Worm (Caenorhabditis elegans): ENCODE measurements around the gene clec-208.

The clec-208 gene

ce11 chrV:2067419-2067818, 30.3 kb upstream of the clec-208 start:
- TF ChIP-seq lin-13 (tag; optimal IDR thresholded peaks at IDR 0.05) (no peak), ceh-39 (tag; optimal IDR thresholded peaks at IDR 0.05) (no peak), snpc-4 (tag; optimal IDR thresholded peaks at IDR 0.05) (no peak), ztf-11 (tag; optimal IDR thresholded peaks at IDR 0.05) (no peak), ceh-83 (GFP tag; optimal IDR thresholded peaks at IDR 0.05) (no peak), unc-62 (GFP tag; optimal IDR thresholded peaks at IDR 0.05) (no peak), M03D4.4 (tag; optimal IDR thresholded peaks at IDR 0.05) (no peak), nhr-28 (tag; optimal IDR thresholded peaks at IDR 0.05) (no peak), nhr-2 (tag; optimal IDR thresholded peaks at IDR 0.05) (no peak), ham-2 (GFP tag; optimal IDR thresholded peaks at IDR 0.05) (no peak)

ce11 chrV:2067985-2068499, 29.7 kb upstream of the clec-208 start, which contains the start of gene lbp-9:
lbp-9 (plus strand) TSS chrV:2068449.
- TF ChIP-seq elt-3 (tag; optimal IDR thresholded peaks at IDR 0.05) (no peak), mab-5 (tag; optimal IDR thresholded peaks at IDR 0.05) (no peak), mep-1 (tag; optimal IDR thresholded peaks at IDR 0.05) (no peak), zip-8 (tag; optimal IDR thresholded peaks at IDR 0.05) (no peak), hlh-1 (tag; optimal IDR thresholded peaks at IDR 0.05) (no peak), ceh-43 (GFP tag; optimal IDR thresholded peaks at IDR 0.05) (no peak), ceh-83 (GFP tag; optimal IDR thresholded peaks at IDR 0.05) (no peak), elt-1 (tag; optimal IDR thresholded peaks at IDR 0.05; ENCODE audit: borderline replicate concordance, insufficient read depth) (no peak), flh-1 (GFP tag; optimal IDR thresholded peaks at IDR 0.05) (no peak), drap-1 (GFP tag; optimal IDR thresholded peaks at IDR 0.05) (no peak), unc-120 (tag; optimal IDR thresholded peaks at IDR 0.05; ENCODE audit: poor library complexity, severe bottlenecking) (no peak), nhr-237 (tag; optimal IDR thresholded peaks at IDR 0.05) (no peak), cnd-1 (tag; optimal IDR thresholded peaks at IDR 0.05) (no peak), lin-32 (GFP tag; optimal IDR thresholded peaks at IDR 0.05) (no peak), nhr-12 (tag; optimal IDR thresholded peaks at IDR 0.05) (no peak), lsy-2 (tag; optimal IDR thresholded peaks at IDR 0.05) (no peak), ztf-11 (tag; optimal IDR thresholded peaks at IDR 0.05) (no peak), pha-4 (tag; optimal IDR thresholded peaks at IDR 0.05) (no peak), mls-2 (tag; optimal IDR thresholded peaks at IDR 0.05) (no peak), lin-13 (tag; optimal IDR thresholded peaks at IDR 0.05) (no peak)

DNA sequence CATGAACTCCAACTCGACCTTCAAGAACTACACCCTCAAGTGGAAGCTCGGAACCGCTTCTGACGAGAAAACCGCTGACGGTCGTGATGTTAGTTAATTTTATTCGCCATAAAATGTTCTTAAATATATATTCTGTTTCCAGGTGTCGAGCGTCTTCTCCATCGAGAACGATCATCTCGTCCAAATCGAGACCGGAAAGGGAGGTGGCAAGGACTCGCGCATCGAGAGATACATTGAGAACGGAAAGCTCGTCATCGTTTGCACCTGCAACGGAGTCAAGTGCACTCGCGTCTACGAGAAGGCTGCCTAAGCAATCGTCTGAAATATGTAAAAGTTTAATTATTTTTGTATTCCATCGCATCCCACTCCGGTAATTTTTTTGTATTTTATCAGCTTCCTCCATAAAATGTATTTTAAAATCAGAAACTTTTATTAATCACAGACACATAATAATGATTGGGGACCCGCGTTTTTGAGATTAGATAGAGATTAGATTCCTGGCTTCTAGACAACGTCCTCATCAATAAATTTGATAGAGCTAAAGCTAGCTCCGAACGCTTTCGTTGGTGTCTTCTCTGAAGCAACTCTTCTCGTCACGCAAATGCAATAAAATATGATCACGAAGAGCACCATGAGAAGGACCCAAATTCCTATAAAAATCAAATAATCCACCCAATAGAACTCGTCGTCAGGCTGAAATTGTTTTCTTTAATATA, 28.9 kb upstream of the clec-208 start:
- TF ChIP-seq nhr-28 (tag; optimal IDR thresholded peaks at IDR 0.05), result no peak
- TF ChIP-seq snpc-4 (tag; optimal IDR thresholded peaks at IDR 0.05), result no peak
- no peak for TF ChIP-seq ham-2 (GFP tag; optimal IDR thresholded peaks at IDR 0.05)
- TF ChIP-seq nhr-237 (tag; optimal IDR thresholded peaks at IDR 0.05), result no peak
- TF ChIP-seq ceh-43 (GFP tag; optimal IDR thresholded peaks at IDR 0.05), result no peak

ce11 chrV:2072807-2073206, 24.9 kb upstream of the clec-208 start, which contains the start of gene Y40B10A.9:
Y40B10A.9 (minus strand) TSS chrV:2072907.
- no peak for TF ChIP-seq pha-4 (tag; optimal IDR thresholded peaks at IDR 0.05)
- TF ChIP-seq nhr-12 (tag; optimal IDR thresholded peaks at IDR 0.05), result no peak
- TF ChIP-seq elt-3 (tag; optimal IDR thresholded peaks at IDR 0.05), result no peak
- TF ChIP-seq nhr-76 (tag; optimal IDR thresholded peaks at IDR 0.05), result no peak
- no peak for TF ChIP-seq unc-62 (GFP tag; optimal IDR thresholded peaks at IDR 0.05)
- no peak for TF ChIP-seq flh-1 (GFP tag; optimal IDR thresholded peaks at IDR 0.05)
- TF ChIP-seq lin-13 (tag; optimal IDR thresholded peaks at IDR 0.05), result no peak
- TF ChIP-seq hlh-1 (tag; optimal IDR thresholded peaks at IDR 0.05), result no peak
- TF ChIP-seq unc-39 (tag; optimal IDR thresholded peaks at IDR 0.05), result no peak
- no peak for TF ChIP-seq ztf-11 (tag; optimal IDR thresholded peaks at IDR 0.05)
- TF ChIP-seq snpc-4 (tag; optimal IDR thresholded peaks at IDR 0.05), result no peak
- TF ChIP-seq nhr-28 (tag; optimal IDR thresholded peaks at IDR 0.05), result no peak
- no peak for TF ChIP-seq nhr-2 (tag; optimal IDR thresholded peaks at IDR 0.05)
- no peak for TF ChIP-seq M03D4.4 (tag; optimal IDR thresholded peaks at IDR 0.05)
- no peak for TF ChIP-seq ham-2 (GFP tag; optimal IDR thresholded peaks at IDR 0.05)

DNA sequence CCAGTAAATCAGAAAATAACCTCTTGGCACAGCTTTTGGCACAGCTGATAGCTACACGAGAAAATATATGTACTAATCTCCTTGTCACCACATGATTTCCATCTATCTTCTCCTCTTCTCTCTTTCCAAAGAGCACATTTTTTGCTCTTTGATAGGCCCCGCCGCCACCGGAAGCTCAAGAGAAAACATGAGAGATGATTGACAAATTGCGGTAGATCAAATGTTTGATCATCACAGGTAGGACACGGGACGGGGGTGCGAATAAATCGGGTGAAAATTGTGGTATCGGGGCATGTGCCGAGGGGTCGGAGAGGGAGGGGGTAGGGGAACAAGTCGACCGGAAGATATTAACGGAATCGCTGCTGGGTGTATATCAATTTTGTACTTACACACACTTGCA, 21.7 kb upstream of the clec-208 start:
- TF ChIP-seq unc-62 (GFP tag; optimal IDR thresholded peaks at IDR 0.05), result peak; percentile 66
- no peak for TF ChIP-seq snpc-4 (tag; optimal IDR thresholded peaks at IDR 0.05)
- peak; percentile 13 for TF ChIP-seq unc-120 (tag; optimal IDR thresholded peaks at IDR 0.05; ENCODE audit: poor library complexity, severe bottlenecking)
